Fruit fly (Drosophila melanogaster) whole organism, embryonic: Measurements from ENCODE around the gene ea.
A peak's percentile ranks its signal among the peaks of the same experiment; 100 is the strongest.

ENCODE experiments used
- Bgb ChIP-seq: fragments of 200-800 bp; sonication (Bioruptor generic); IDR thresholded peaks from 2 replicates; pipeline ENCODE4 v1.3.6; 2022; ENCODE audit warnings: missing biosample characterization, missing genetic modification characterization; ENCODE audit not compliant: partially characterized antibody
- CG11696 ChIP-seq: fragments of 200-800 bp; sonication (Bioruptor generic); IDR thresholded peaks from 2 replicates; pipeline ENCODE4 v1.3.6; 2022; ENCODE audit warnings: missing biosample characterization, missing genetic modification characterization
- CG15696 ChIP-seq: fragments of 200-800 bp; sonication (Bioruptor generic); optimal IDR thresholded peaks from 2 replicates; lab custom pipeline; 2019; ENCODE audit warnings: missing biosample characterization, mild to moderate bottlenecking, missing genetic modification characterization, moderate library complexity
- CG17359 ChIP-seq: fragments of 200-800 bp; sonication (Bioruptor generic); optimal IDR thresholded peaks from 3 replicates; lab custom pipeline; 2018; ENCODE audit warnings: missing biosample characterization, mild to moderate bottlenecking, missing genetic modification characterization, moderate library complexity
- CG17612 ChIP-seq: fragments of 200-800 bp; sonication (Bioruptor generic); IDR thresholded peaks from 2 replicates; pipeline ENCODE4 v1.3.6; 2022; ENCODE audit warnings: missing biosample characterization, missing genetic modification characterization
- CG31388 ChIP-seq: fragments of 200-800 bp; sonication (Bioruptor generic); optimal IDR thresholded peaks from 2 replicates; lab custom pipeline; 2016; ENCODE audit warnings: missing biosample characterization, missing genetic modification characterization
- CG4360 ChIP-seq: fragments of 200-800 bp; sonication (Bioruptor generic); IDR thresholded peaks from 2 replicates; pipeline ENCODE4 v1.3.6; 2022; ENCODE audit warnings: missing biosample characterization, missing genetic modification characterization
- CG4404 ChIP-seq: fragments of 200-800 bp; sonication (Bioruptor generic); IDR thresholded peaks from 2 replicates; pipeline ENCODE4 v1.3.6; 2022; ENCODE audit warnings: missing biosample characterization, missing genetic modification characterization
- CG7372 ChIP-seq: fragments of 200-800 bp; sonication (Bioruptor generic); IDR thresholded peaks from 2 replicates; pipeline ENCODE4 v1.3.6; 2022; ENCODE audit warnings: missing biosample characterization, missing genetic modification characterization
- CG9797 ChIP-seq: fragments of 200-800 bp; sonication (Bioruptor generic); optimal IDR thresholded peaks from 3 replicates; lab custom pipeline; 2018; ENCODE audit warnings: missing biosample characterization, mild to moderate bottlenecking, missing genetic modification characterization
- CG9876 ChIP-seq: fragments of 200-800 bp; sonication (Bioruptor generic); optimal IDR thresholded peaks from 2 replicates; lab custom pipeline; 2016; ENCODE audit warnings: missing biosample characterization, missing genetic modification characterization
- Ets97D ChIP-seq: fragments of 200-800 bp; sonication (Bioruptor generic); optimal IDR thresholded peaks from 3 replicates; lab custom pipeline; 2016; ENCODE audit warnings: missing biosample characterization, missing genetic modification characterization
- HHEX ChIP-seq: fragments of 200-800 bp; sonication (Bioruptor generic); optimal IDR thresholded peaks from 3 replicates; lab custom pipeline; 2017; ENCODE audit warnings: missing biosample characterization, mild to moderate bottlenecking, missing genetic modification characterization, missing genetic modification reagents
- HLH3B ChIP-seq: fragments of 200-800 bp; sonication (Bioruptor generic); IDR thresholded peaks from 2 replicates; pipeline ENCODE4 v1.3.6; 2022; ENCODE audit warnings: missing biosample characterization, missing genetic modification characterization
- Hey ChIP-seq: fragments of 200-800 bp; sonication (Bioruptor generic); optimal IDR thresholded peaks from 3 replicates; lab custom pipeline; 2018; ENCODE audit warnings: missing biosample characterization, mild to moderate bottlenecking, missing genetic modification characterization
- Hr78 ChIP-seq, 2 experiments: fragments of 200-800 bp in 1 of 2; fragments of >200 bp in 1 of 2; sonication (Bioruptor generic) in 1 of 2; optimal IDR thresholded peaks; 2 replicates each; lab custom pipeline; 2017 to 2019; ENCODE audit warnings: missing biosample characterization in 2 of 2, missing genetic modification characterization in 2 of 2, mild to moderate bottlenecking in 1 of 2, moderate library complexity in 1 of 2
- Lim3 ChIP-seq: fragments of 200-800 bp; sonication (Bioruptor generic); IDR thresholded peaks from 2 replicates; pipeline ENCODE4 v1.3.6; 2022; ENCODE audit warnings: missing biosample characterization, missing genetic modification characterization
- MTF-1 ChIP-seq: fragments of 200-800 bp; sonication (Bioruptor generic); optimal IDR thresholded peaks from 2 replicates; lab custom pipeline; 2018; ENCODE audit warnings: missing biosample characterization, mild to moderate bottlenecking, missing genetic modification characterization, borderline replicate concordance
- Mrtf ChIP-seq: fragments of 200-800 bp; sonication (Bioruptor generic); IDR thresholded peaks from 3 replicates; pipeline ENCODE4 v1.3.6; 2022; ENCODE audit warnings: missing biosample characterization, missing genetic modification characterization
- NC2α ChIP-seq: fragments of 200-800 bp; sonication (Bioruptor generic); optimal IDR thresholded peaks from 2 replicates; lab custom pipeline; 2016; ENCODE audit warnings: missing biosample characterization, missing genetic modification characterization
- NC2β ChIP-seq: fragments of 200-800 bp; sonication (Bioruptor generic); optimal IDR thresholded peaks from 2 replicates; lab custom pipeline; 2016; ENCODE audit warnings: missing biosample characterization, missing genetic modification characterization
- Neu2 ChIP-seq: fragments of 200-800 bp; sonication (Bioruptor generic); optimal IDR thresholded peaks from 3 replicates; lab custom pipeline; 2016; ENCODE audit warnings: missing biosample characterization, missing genetic modification characterization, borderline replicate concordance
- Pdp1 ChIP-seq, 2 experiments: fragments of 200-800 bp; sonication (Bioruptor generic); optimal IDR thresholded peaks; 3 replicates each; lab custom pipeline; 2016; ENCODE audit warnings: missing biosample characterization in 2 of 2, missing genetic modification characterization in 2 of 2, mild to moderate bottlenecking in 1 of 2, moderate library complexity in 1 of 2
- Six4 ChIP-seq: fragments of 200-800 bp; sonication (Bioruptor generic); optimal IDR thresholded peaks from 2 replicates; lab custom pipeline; 2016; ENCODE audit warnings: missing biosample characterization, missing genetic modification characterization
- Sry-δ ChIP-seq: fragments of 200-800 bp; sonication (Bioruptor generic); optimal IDR thresholded peaks from 2 replicates; lab custom pipeline; 2016; ENCODE audit warnings: missing biosample characterization, missing genetic modification characterization
- ab ChIP-seq: fragments of 200-800 bp; sonication (Bioruptor generic); optimal IDR thresholded peaks from 2 replicates; lab custom pipeline; 2016; ENCODE audit warnings: missing biosample characterization, missing genetic modification characterization
- al ChIP-seq: fragments of 200-800 bp; sonication (Bioruptor generic); IDR thresholded peaks from 2 replicates; pipeline ENCODE4 v1.3.6; 2022; ENCODE audit warnings: missing biosample characterization, missing genetic modification characterization
- caup ChIP-seq: fragments of 200-800 bp; sonication (Bioruptor generic); optimal IDR thresholded peaks from 3 replicates; lab custom pipeline; 2017; ENCODE audit warnings: missing biosample characterization, mild to moderate bottlenecking, missing genetic modification characterization, moderate library complexity; ENCODE audit not compliant: severe bottlenecking
- dimm ChIP-seq: fragments of 200-800 bp; sonication (Bioruptor generic); IDR thresholded peaks from 2 replicates; pipeline ENCODE4 v1.3.6; 2022; ENCODE audit warnings: missing biosample characterization, missing genetic modification characterization
- ems ChIP-seq: fragments of 200-800 bp; sonication (Bioruptor generic); optimal IDR thresholded peaks from 3 replicates; lab custom pipeline; 2016; ENCODE audit warnings: missing biosample characterization, missing genetic modification characterization
- en ChIP-seq: fragments of 200-800 bp; sonication (Bioruptor generic); optimal IDR thresholded peaks from 2 replicates; lab custom pipeline; 2016; ENCODE audit warnings: missing biosample characterization, missing genetic modification characterization
- exex ChIP-seq: fragments of 200-800 bp; sonication (Bioruptor generic); optimal IDR thresholded peaks from 4 replicates; lab custom pipeline; 2018; ENCODE audit warnings: missing biosample characterization, mild to moderate bottlenecking, missing genetic modification characterization, moderate library complexity
- eyg ChIP-seq: fragments of 200-800 bp; sonication (Bioruptor generic); optimal IDR thresholded peaks from 3 replicates; lab custom pipeline; 2016; ENCODE audit warnings: missing biosample characterization, missing genetic modification characterization
- gcm ChIP-seq: fragments of 200-800 bp; sonication (Bioruptor generic); optimal IDR thresholded peaks from 2 replicates; lab custom pipeline; 2019; ENCODE audit warnings: missing biosample characterization, mild to moderate bottlenecking, missing genetic modification characterization, moderate library complexity
- h ChIP-seq: fragments of >200 bp; optimal IDR thresholded peaks from 2 replicates; lab custom pipeline; 2017
- her ChIP-seq: fragments of 200-800 bp; sonication (Bioruptor generic); optimal IDR thresholded peaks from 2 replicates; lab custom pipeline; 2016; ENCODE audit warnings: missing biosample characterization, missing genetic modification characterization
- nerfin-1 ChIP-seq: fragments of 200-800 bp; sonication (Bioruptor generic); optimal IDR thresholded peaks from 3 replicates; lab custom pipeline; 2019; ENCODE audit warnings: missing biosample characterization, mild to moderate bottlenecking, missing genetic modification characterization, moderate library complexity
- nmo ChIP-seq: fragments of 200-800 bp; sonication (Bioruptor generic); optimal IDR thresholded peaks from 2 replicates; lab custom pipeline; 2018; ENCODE audit warnings: missing biosample characterization, mild to moderate bottlenecking, missing genetic modification characterization, moderate library complexity
- nom ChIP-seq: fragments of 200-800 bp; sonication (Bioruptor generic); optimal IDR thresholded peaks from 2 replicates; lab custom pipeline; 2017; ENCODE audit warnings: missing biosample characterization, missing genetic modification characterization, mild to moderate bottlenecking, moderate library complexity, missing genetic modification reagents
- onecut ChIP-seq: fragments of 200-800 bp; sonication (Bioruptor generic); IDR thresholded peaks from 2 replicates; pipeline ENCODE4 v1.3.6; 2022; ENCODE audit warnings: missing biosample characterization, missing genetic modification characterization
- pb ChIP-seq: fragments of 200-800 bp; sonication (Bioruptor generic); optimal IDR thresholded peaks from 3 replicates; lab custom pipeline; 2016; ENCODE audit warnings: missing biosample characterization, missing genetic modification characterization
- prd ChIP-seq, 3 experiments: fragments of >200 bp in 2 of 3; fragments of 200-800 bp in 1 of 3; sonication (Bioruptor generic) in 1 of 3; optimal IDR thresholded peaks in 2 of 3; IDR thresholded peaks in 1 of 3; 2 replicates in 2 of 3; 3 replicates in 1 of 3; pipeline versions ENCODE4 v1.3.6 to Lab custom; 2017 to 2022; ENCODE audit warnings: missing biosample characterization in 1 of 3, missing genetic modification characterization in 1 of 3
- run ChIP-seq: fragments of 200-800 bp; sonication (Bioruptor generic); optimal IDR thresholded peaks from 3 replicates; lab custom pipeline; 2018; ENCODE audit warnings: missing biosample characterization, mild to moderate bottlenecking, missing genetic modification characterization
- salm ChIP-seq: fragments of 200-800 bp; sonication (Bioruptor generic); optimal IDR thresholded peaks from 2 replicates; lab custom pipeline; 2018; ENCODE audit warnings: missing biosample characterization, mild to moderate bottlenecking, missing genetic modification characterization
- sisA ChIP-seq: fragments of 200-800 bp; sonication (Bioruptor generic); IDR thresholded peaks from 2 replicates; pipeline ENCODE4 v1.3.6; 2022; ENCODE audit warnings: missing biosample characterization, missing genetic modification characterization
- sug ChIP-seq: fragments of 200-800 bp; optimal IDR thresholded peaks from 2 replicates; lab custom pipeline; 2019; ENCODE audit warnings: missing biosample characterization, mild to moderate bottlenecking, missing genetic modification characterization, moderate library complexity
- tgo ChIP-seq: fragments of 200-800 bp; sonication (Bioruptor generic); IDR thresholded peaks from 3 replicates; pipeline ENCODE4 v1.3.6; 2022; ENCODE audit warnings: missing biosample characterization, missing genetic modification characterization
- twi ChIP-seq: fragments of 200-800 bp; optimal IDR thresholded peaks from 2 replicates; lab custom pipeline; 2019; ENCODE audit warnings: missing biosample characterization, mild to moderate bottlenecking, missing genetic modification characterization, moderate library complexity
- wek ChIP-seq: fragments of 200-800 bp; sonication (Bioruptor generic); optimal IDR thresholded peaks from 3 replicates; lab custom pipeline; 2018; ENCODE audit warnings: missing biosample characterization, mild to moderate bottlenecking, missing genetic modification characterization, moderate library complexity

The ea gene

DNA sequence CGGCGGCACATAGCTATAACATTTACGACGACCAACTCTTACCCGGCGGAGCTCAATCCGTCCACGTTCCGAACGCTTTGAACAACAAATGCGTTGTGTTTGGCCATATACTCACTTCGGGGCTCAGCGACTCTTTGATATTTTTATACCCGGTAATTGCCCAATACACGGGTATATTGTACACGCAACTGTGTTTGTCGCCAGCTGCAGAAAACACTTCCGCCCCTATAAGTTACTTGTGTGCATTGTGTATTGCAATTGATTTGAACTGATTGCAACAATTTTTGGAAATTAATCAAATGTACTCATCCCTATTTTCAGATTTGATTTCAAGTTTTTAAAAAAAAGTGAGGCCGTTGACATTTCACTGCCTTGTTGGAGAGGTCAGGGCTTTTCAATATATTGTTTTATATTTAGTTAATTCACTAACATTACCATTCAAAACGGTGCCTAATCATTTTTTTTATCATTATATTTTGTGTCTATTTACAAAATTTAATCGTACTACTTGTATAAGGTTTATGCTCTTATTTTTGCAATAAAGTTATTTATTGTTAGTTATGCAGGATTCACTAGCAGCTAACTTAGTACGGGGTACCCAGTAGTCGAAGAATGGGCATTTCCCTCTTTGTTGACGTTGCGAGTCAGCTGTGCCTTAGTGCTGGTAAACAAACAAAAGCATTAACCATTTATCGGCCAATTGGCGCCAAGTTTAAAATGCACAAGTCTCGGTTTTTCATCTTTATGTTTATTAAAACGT lies 14.6 kb downstream of the ea start, which contains the start of gene Nagk (continued):
- peak; percentile 34 for TF ChIP-seq caup (GFP tag; lab: Kevin White, UChicago)
- TF ChIP-seq Ets97D = peak; percentile 35
- peak in 1 of 2 experiments; percentile 48 for TF ChIP-seq Hr78 (GFP tag; optimal IDR thresholded peaks at IDR 0.05; lab: Kevin White, UChicago)
- TF ChIP-seq twi (tag; lab: Kevin White, UChicago) = no peak
- TF ChIP-seq nerfin-1 (tag; lab: Kevin White, UChicago) = peak; percentile 28
- TF ChIP-seq tgo (GFP tag; lab: Robert Waterston, UW) = no peak
- TF ChIP-seq CG15696 = no peak
- peak; percentile 45 to 53 for TF ChIP-seq Pdp1 (GFP tag; optimal IDR thresholded peaks at IDR 0.05; lab: Kevin White, UChicago)
- TF ChIP-seq onecut (GFP tag; lab: Robert Waterston, UW) = no peak
- TF ChIP-seq h (lab: Kevin White, UChicago) = no peak
- TF ChIP-seq wek (GFP tag; lab: Kevin White, UChicago) = peak; percentile 13
- no peak for TF ChIP-seq Hey (tag; lab: Kevin White, UChicago)
- TF ChIP-seq prd (optimal IDR thresholded peaks at IDR 0.05; lab: Kevin White, UChicago) = no peak
- peak; percentile 40 for TF ChIP-seq prd (GFP tag; IDR thresholded peaks at IDR 0.05; lab: Robert Waterston, UW)
- TF ChIP-seq nmo (GFP tag; lab: Kevin White, UChicago) = peak; percentile 82
- peak; percentile 39 for TF ChIP-seq salm
- TF ChIP-seq CG7372 (GFP tag; lab: Robert Waterston, UW) = no peak
- TF ChIP-seq CG4404 (GFP tag; lab: Robert Waterston, UW) = no peak
- no peak for TF ChIP-seq CG9876 (GFP tag; lab: Kevin White, UChicago)
- TF ChIP-seq CG17612 (GFP tag; lab: Robert Waterston, UW) = no peak
- peak; percentile 57 for TF ChIP-seq CG31388
- peak; percentile 40 for TF ChIP-seq her (GFP tag; lab: Kevin White, UChicago)
- TF ChIP-seq Six4 (GFP tag; lab: Kevin White, UChicago) = peak; percentile 56
- TF ChIP-seq en = no peak
- peak; percentile 92 for TF ChIP-seq gcm
- TF ChIP-seq CG4360 (GFP tag; lab: Robert Waterston, UW) = no peak
- no peak for TF ChIP-seq Neu2 (GFP tag; lab: Kevin White, UChicago)
- no peak for TF ChIP-seq run (tag; lab: Kevin White, UChicago)
- TF ChIP-seq NC2α (GFP tag; lab: Kevin White, UChicago) = no peak
- TF ChIP-seq CG11696 (GFP tag; lab: Robert Waterston, UW) = peak; percentile 19; the same call in 1 of the 2 replicates
- TF ChIP-seq Mrtf (GFP tag; lab: Robert Waterston, UW) = peak; percentile 5; the same call in 1 of the 3 replicates
- peak; percentile 37 for TF ChIP-seq Sry-δ (GFP tag; lab: Kevin White, UChicago)
- peak; percentile 43 for TF ChIP-seq ems (GFP tag; lab: Kevin White, UChicago)
- TF ChIP-seq HHEX (GFP tag; lab: Kevin White, UChicago) = peak; percentile 27
- TF ChIP-seq dimm (GFP tag; lab: Robert Waterston, UW) = no peak
- 0 out of 2 replicates have a peak, but pooled peaks have one; percentile 9 for TF ChIP-seq al (GFP tag; lab: Robert Waterston, UW)
- no peak for TF ChIP-seq pb (GFP tag; lab: Kevin White, UChicago)
- 0 out of 2 replicates have a peak, but pooled peaks have one; percentile 30 for TF ChIP-seq sisA (GFP tag; lab: Robert Waterston, UW)
- no peak for TF ChIP-seq Lim3 (GFP tag; lab: Robert Waterston, UW)
- TF ChIP-seq CG9797 (GFP tag; lab: Kevin White, UChicago) = no peak
- peak; percentile 64 for TF ChIP-seq sug
- TF ChIP-seq NC2β (GFP tag; lab: Kevin White, UChicago) = no peak
- peak; percentile 34 for TF ChIP-seq CG17359
- TF ChIP-seq MTF-1 (GFP tag; lab: Kevin White, UChicago) = peak; percentile 40
- TF ChIP-seq eyg (GFP tag; lab: Kevin White, UChicago) = no peak
- TF ChIP-seq exex (tag; lab: Kevin White, UChicago) = peak; percentile 47
- TF ChIP-seq nom (GFP tag; lab: Kevin White, UChicago) = no peak
- no peak for TF ChIP-seq ab (GFP tag; lab: Kevin White, UChicago)
- peak; percentile 63; the same call in 1 of the 2 replicates for TF ChIP-seq Bgb
- TF ChIP-seq HLH3B (GFP tag; lab: Robert Waterston, UW) = peak; percentile 39
